Fruit fly (Drosophila melanogaster) whole organism, embryonic: Measurements from ENCODE around the gene CG12171.

ENCODE experiments used
- CG10274 ChIP-seq: fragments of 200-800 bp; sonication (Bioruptor generic); optimal IDR thresholded peaks from 3 replicates; lab custom pipeline; 2017; ENCODE audit warnings: missing biosample characterization, mild to moderate bottlenecking, missing genetic modification characterization
- CG10431 ChIP-seq: fragments of 200-800 bp; sonication (Bioruptor generic); optimal IDR thresholded peaks from 3 replicates; lab custom pipeline; 2018; ENCODE audit warnings: missing biosample characterization, mild to moderate bottlenecking, missing genetic modification characterization
- CG11247 ChIP-seq: fragments of 200-800 bp; sonication (Bioruptor generic); IDR thresholded peaks from 2 replicates; pipeline ENCODE4 v1.3.6; 2022; ENCODE audit warnings: missing biosample characterization, missing genetic modification characterization
- CG12155 ChIP-seq: fragments of 200-800 bp; sonication (Bioruptor generic); optimal IDR thresholded peaks from 3 replicates; lab custom pipeline; 2016; ENCODE audit warnings: missing biosample characterization, missing genetic modification characterization
- CG12219 ChIP-seq: fragments of 200-800 bp; sonication (Bioruptor generic); optimal IDR thresholded peaks from 3 replicates; lab custom pipeline; 2018; ENCODE audit warnings: missing biosample characterization, mild to moderate bottlenecking, missing genetic modification characterization
- CG13775 ChIP-seq: fragments of 200-800 bp; sonication (Bioruptor generic); optimal IDR thresholded peaks from 3 replicates; lab custom pipeline; 2017; ENCODE audit warnings: missing biosample characterization, mild to moderate bottlenecking, missing genetic modification characterization
- CG15011 ChIP-seq: fragments of 200-800 bp; sonication (Bioruptor generic); optimal IDR thresholded peaks from 3 replicates; lab custom pipeline; 2018; ENCODE audit warnings: missing biosample characterization, mild to moderate bottlenecking, missing genetic modification characterization
- CG16863 ChIP-seq: fragments of 200-800 bp; sonication (Bioruptor generic); optimal IDR thresholded peaks from 3 replicates; lab custom pipeline; 2016; ENCODE audit warnings: missing biosample characterization, missing genetic modification characterization
- CG17328 ChIP-seq: fragments of 200-800 bp; sonication (Bioruptor generic); IDR thresholded peaks from 2 replicates; pipeline ENCODE4 v1.3.6; 2022; ENCODE audit warnings: missing biosample characterization, missing genetic modification characterization
- CG17385 ChIP-seq: fragments of 200-800 bp; sonication (Bioruptor generic); optimal IDR thresholded peaks from 3 replicates; lab custom pipeline; 2018; ENCODE audit warnings: missing biosample characterization, mild to moderate bottlenecking, missing genetic modification characterization
- CG17612 ChIP-seq: fragments of 200-800 bp; sonication (Bioruptor generic); IDR thresholded peaks from 2 replicates; pipeline ENCODE4 v1.3.6; 2022; ENCODE audit warnings: missing biosample characterization, missing genetic modification characterization
- CG17829 ChIP-seq: fragments of 200-800 bp; optimal IDR thresholded peaks from 2 replicates; lab custom pipeline; 2019; ENCODE audit warnings: missing biosample characterization, mild to moderate bottlenecking, missing genetic modification characterization, moderate library complexity
- CG18764 ChIP-seq: fragments of 200-800 bp; sonication (Bioruptor generic); optimal IDR thresholded peaks from 3 replicates; lab custom pipeline; 2016; ENCODE audit warnings: missing biosample characterization, missing genetic modification characterization
- CG2120 ChIP-seq: fragments of 200-800 bp; sonication (Bioruptor generic); optimal IDR thresholded peaks from 3 replicates; lab custom pipeline; 2016; ENCODE audit warnings: missing biosample characterization, missing genetic modification characterization
- CG30403 ChIP-seq: fragments of 200-800 bp; sonication (Bioruptor generic); optimal IDR thresholded peaks from 3 replicates; lab custom pipeline; 2016; ENCODE audit warnings: missing biosample characterization, missing genetic modification characterization
- CG3065 ChIP-seq: fragments of 200-800 bp; sonication (Bioruptor generic); optimal IDR thresholded peaks from 2 replicates; lab custom pipeline; 2016; ENCODE audit warnings: missing biosample characterization, missing genetic modification characterization
- CG31365 ChIP-seq: fragments of 200-800 bp; sonication (Bioruptor generic); optimal IDR thresholded peaks from 2 replicates; lab custom pipeline; 2018; ENCODE audit warnings: missing biosample characterization, mild to moderate bottlenecking, missing genetic modification characterization
- CG32532 ChIP-seq: fragments of 200-800 bp; sonication (Bioruptor generic); IDR thresholded peaks from 2 replicates; pipeline ENCODE4 v1.3.6; 2022; ENCODE audit warnings: missing biosample characterization, missing genetic modification characterization
- CG34422 ChIP-seq: fragments of 200-800 bp; sonication (Bioruptor generic); IDR thresholded peaks from 3 replicates; pipeline ENCODE4 v1.3.6; 2022; ENCODE audit warnings: missing biosample characterization, missing genetic modification characterization
- CG3726 ChIP-seq: fragments of 200-800 bp; sonication (Bioruptor generic); IDR thresholded peaks from 3 replicates; pipeline ENCODE4, ENCODE4 v1.3.6; 2022; ENCODE audit warnings: missing biosample characterization, missing genetic modification characterization
- CG4404 ChIP-seq: fragments of 200-800 bp; sonication (Bioruptor generic); IDR thresholded peaks from 2 replicates; pipeline ENCODE4 v1.3.6; 2022; ENCODE audit warnings: missing biosample characterization, missing genetic modification characterization
- CG4730 ChIP-seq: fragments of 200-800 bp; sonication (Bioruptor generic); IDR thresholded peaks from 2 replicates; pipeline ENCODE4 v1.3.6; 2022; ENCODE audit warnings: missing biosample characterization, missing genetic modification characterization
- CG6854 ChIP-seq: fragments of 200-800 bp; sonication (Bioruptor generic); optimal IDR thresholded peaks from 3 replicates; lab custom pipeline; 2017; ENCODE audit warnings: missing biosample characterization, mild to moderate bottlenecking, missing genetic modification characterization
- CG7357 ChIP-seq: fragments of 200-800 bp; sonication (Bioruptor generic); IDR thresholded peaks from 3 replicates; pipeline ENCODE4 v1.3.6; 2022; ENCODE audit warnings: missing biosample characterization, missing genetic modification characterization
- CG7928 ChIP-seq: fragments of 200-800 bp; sonication (Bioruptor generic); optimal IDR thresholded peaks from 2 replicates; lab custom pipeline; 2017; ENCODE audit warnings: missing biosample characterization, mild to moderate bottlenecking, missing genetic modification characterization
- CG7987 ChIP-seq: fragments of 200-800 bp; sonication (Bioruptor generic); optimal IDR thresholded peaks from 2 replicates; lab custom pipeline; 2018; ENCODE audit warnings: missing biosample characterization, mild to moderate bottlenecking, missing genetic modification characterization, moderate library complexity
- CG9437 ChIP-seq: fragments of 200-800 bp; sonication (Bioruptor generic); optimal IDR thresholded peaks from 2 replicates; lab custom pipeline; 2018; ENCODE audit warnings: missing biosample characterization, mild to moderate bottlenecking, missing genetic modification characterization
- CG9727 ChIP-seq: fragments of 200-800 bp; sonication (Bioruptor generic); optimal IDR thresholded peaks from 3 replicates; lab custom pipeline; 2017; ENCODE audit warnings: missing biosample characterization, mild to moderate bottlenecking, missing genetic modification characterization
- CG9817 ChIP-seq: fragments of 200-800 bp; sonication (Bioruptor generic); optimal IDR thresholded peaks from 2 replicates; lab custom pipeline; 2018; ENCODE audit warnings: missing biosample characterization, mild to moderate bottlenecking, missing genetic modification characterization, moderate library complexity
- CG9932 ChIP-seq: fragments of 200-800 bp; sonication (Bioruptor generic); IDR thresholded peaks from 2 replicates; pipeline ENCODE4 v1.3.6; 2022; ENCODE audit warnings: missing biosample characterization, missing genetic modification characterization
- Deaf1 ChIP-seq: fragments of 200-800 bp; optimal IDR thresholded peaks from 3 replicates; lab custom pipeline; 2019; ENCODE audit warnings: missing biosample characterization, mild to moderate bottlenecking, missing genetic modification characterization, moderate library complexity
- H2.0 ChIP-seq: fragments of 200-800 bp; sonication (Bioruptor generic); IDR thresholded peaks from 2 replicates; pipeline ENCODE4 v1.3.6; 2022; ENCODE audit warnings: missing biosample characterization, missing genetic modification characterization
- Med ChIP-seq: fragments of 200-800 bp; sonication (Bioruptor generic); peaks from one replicate; lab custom pipeline; 2016; ENCODE audit warnings: missing biosample characterization, missing genetic modification characterization, mild to moderate bottlenecking, inconsistent platforms, moderate library complexity
- Spps ChIP-seq: fragments of 200-800 bp; sonication (Bioruptor generic); optimal IDR thresholded peaks from 2 replicates; lab custom pipeline; 2018; ENCODE audit warnings: missing biosample characterization, mild to moderate bottlenecking, missing genetic modification characterization
- Trl ChIP-seq, 3 experiments: fragments of >200 bp in 2 of 3; fragments of 200-800 bp in 1 of 3; sonication (Bioruptor generic) in 1 of 3; optimal IDR thresholded peaks; 2 replicates in 1 of 3; 3 replicates in 2 of 3; lab custom pipeline; 2016 to 2017; ENCODE audit warnings: missing biosample characterization in 1 of 3, missing genetic modification characterization in 1 of 3
- ara ChIP-seq: fragments of 200-800 bp; sonication (Bioruptor generic); IDR thresholded peaks from 2 replicates; pipeline ENCODE4 v1.3.6; 2022; ENCODE audit warnings: missing biosample characterization, missing genetic modification characterization
- bigmax ChIP-seq: fragments of 200-800 bp; sonication (Bioruptor generic); optimal IDR thresholded peaks from 2 replicates; lab custom pipeline; 2018; ENCODE audit warnings: missing biosample characterization, mild to moderate bottlenecking, missing genetic modification characterization
- bowl ChIP-seq: fragments of 200-800 bp; sonication (Bioruptor generic); IDR thresholded peaks from 2 replicates; pipeline ENCODE4 v1.3.6; 2022; ENCODE audit warnings: missing biosample characterization, missing genetic modification characterization
- cg ChIP-seq: fragments of 200-800 bp; sonication (Bioruptor generic); optimal IDR thresholded peaks from 3 replicates; lab custom pipeline; 2019; ENCODE audit warnings: missing biosample characterization, mild to moderate bottlenecking, missing genetic modification characterization, moderate library complexity
- cwo ChIP-seq: fragments of 200-800 bp; sonication (Bioruptor generic); optimal IDR thresholded peaks from 3 replicates; lab custom pipeline; 2017; ENCODE audit warnings: missing biosample characterization, missing genetic modification characterization, mild to moderate bottlenecking, moderate library complexity, missing genetic modification reagents
- dysf ChIP-seq: fragments of 200-800 bp; sonication (Bioruptor generic); IDR thresholded peaks from 3 replicates; pipeline ENCODE4 v1.3.6; 2022; ENCODE audit warnings: missing biosample characterization, missing genetic modification characterization
- eve ChIP-seq, 2 experiments: fragments of >200 bp; optimal IDR thresholded peaks; 2 replicates each; lab custom pipeline; 2017; ENCODE audit warnings: missing biosample characterization in 2 of 2, missing genetic modification characterization in 2 of 2
- fd64A ChIP-seq: fragments of 200-800 bp; sonication (Bioruptor generic); optimal IDR thresholded peaks from 3 replicates; lab custom pipeline; 2018; ENCODE audit warnings: missing biosample characterization, mild to moderate bottlenecking, missing genetic modification characterization
- fd96Cb ChIP-seq: fragments of 200-800 bp; sonication (Bioruptor generic); optimal IDR thresholded peaks from 2 replicates; lab custom pipeline; 2018; ENCODE audit warnings: missing biosample characterization, mild to moderate bottlenecking, missing genetic modification characterization, moderate library complexity
- hb ChIP-seq: fragments of 200-800 bp; sonication (Bioruptor generic); IDR thresholded peaks from 3 replicates; pipeline ENCODE4 v1.3.6; 2022; ENCODE audit warnings: missing biosample characterization, missing genetic modification characterization; ENCODE audit not compliant: partially characterized antibody
- insv ChIP-seq, 2 experiments: fragments of 200-800 bp; sonication (Bioruptor generic); optimal IDR thresholded peaks; 3 replicates each; lab custom pipeline; 2016 to 2018; ENCODE audit warnings: missing biosample characterization in 2 of 2, missing genetic modification characterization in 2 of 2
- odd ChIP-seq: fragments of 200-800 bp; sonication (Bioruptor generic); optimal IDR thresholded peaks from 2 replicates; lab custom pipeline; 2017; ENCODE audit warnings: missing biosample characterization, mild to moderate bottlenecking, missing genetic modification characterization
- prd ChIP-seq, 3 experiments: fragments of >200 bp in 2 of 3; fragments of 200-800 bp in 1 of 3; sonication (Bioruptor generic) in 1 of 3; optimal IDR thresholded peaks in 2 of 3; IDR thresholded peaks in 1 of 3; 2 replicates in 2 of 3; 3 replicates in 1 of 3; pipeline versions ENCODE4 v1.3.6 to Lab custom; 2017 to 2022; ENCODE audit warnings: missing biosample characterization in 1 of 3, missing genetic modification characterization in 1 of 3
- shn ChIP-seq: fragments of 200-800 bp; sonication (Bioruptor generic); optimal IDR thresholded peaks from 3 replicates; lab custom pipeline; 2016; ENCODE audit warnings: missing biosample characterization, missing genetic modification characterization
- unc-4 ChIP-seq: fragments of 200-800 bp; sonication (Bioruptor generic); IDR thresholded peaks from 2 replicates; pipeline ENCODE4 v1.3.6; 2022; ENCODE audit warnings: missing biosample characterization, missing genetic modification characterization; ENCODE audit not compliant: partially characterized antibody

The CG12171 gene

dm6 chr3R:5612372-5613113 is 20.9 kb upstream of the CG12171 start, which contains the start of gene Rga (continued):
- TF ChIP-seq CG17829 (tag; lab: Kevin White, UChicago) (no peak), CG12219 (GFP tag; lab: Kevin White, UChicago) (no peak), insv (GFP tag; optimal IDR thresholded peaks at IDR 0.05; lab: Kevin White, UChicago) (peak in 1 of 2 experiments; percentile 36), CG13775 (GFP tag; lab: Kevin White, UChicago) (no peak), CG11247 (GFP tag; lab: Robert Waterston, UW) (no peak), CG3726 (no peak), hb (no peak), shn (GFP tag; lab: Kevin White, UChicago) (no peak), bigmax (no peak), CG7987 (GFP tag; lab: Kevin White, UChicago) (no peak), CG12155 (GFP tag; lab: Kevin White, UChicago) (no peak), H2.0 (no peak), dysf (GFP tag; lab: Robert Waterston, UW) (no peak), cwo (GFP tag; lab: Kevin White, UChicago) (no peak), CG18764 (GFP tag; lab: Kevin White, UChicago) (no peak), Trl (optimal IDR thresholded peaks at IDR 0.05; lab: Kevin White, UChicago) (peak; percentile 78 to 81), Trl (GFP tag; optimal IDR thresholded peaks at IDR 0.05; lab: Kevin White, UChicago) (no peak), CG34422 (GFP tag; lab: Robert Waterston, UW) (peak; percentile 6; the same call in 1 of the 3 replicates), CG17385 (peak; percentile 95), CG15011 (no peak), Deaf1 (tag; lab: Kevin White, UChicago) (peak; percentile 83), odd (GFP tag; lab: Kevin White, UChicago) (peak; percentile 17), CG9932 (GFP tag; lab: Robert Waterston, UW) (no peak), bowl (GFP tag; lab: Robert Waterston, UW) (no peak), CG9437 (peak; percentile 32), CG2120 (no peak), CG10431 (GFP tag; lab: Kevin White, UChicago) (peak; percentile 10), Med (GFP tag; lab: Kevin White, UChicago) (peak; percentile 30), fd96Cb (no peak), cg (GFP tag; lab: Kevin White, UChicago) (peak; percentile 94), CG6854 (GFP tag; lab: Kevin White, UChicago) (peak; percentile 6), CG9727 (GFP tag; lab: Kevin White, UChicago) (peak; percentile 42)

- TF ChIP-seq ara (GFP tag; lab: Robert Waterston, UW) (no peak), H2.0 (no peak), eve (GFP tag; optimal IDR thresholded peaks at IDR 0.05; lab: Kevin White, UChicago) (no peak), unc-4 (peak; percentile 94), CG7928 (peak; percentile 51), CG4404 (GFP tag; lab: Robert Waterston, UW) (no peak), CG4730 (GFP tag; lab: Robert Waterston, UW) (no peak), CG16863 (GFP tag; lab: Kevin White, UChicago) (no peak), CG17612 (GFP tag; lab: Robert Waterston, UW) (no peak), prd (optimal IDR thresholded peaks at IDR 0.05; lab: Kevin White, UChicago) (no peak), prd (GFP tag; IDR thresholded peaks at IDR 0.05; lab: Robert Waterston, UW) (peak; percentile 36; the same call in 1 of the 3 replicates), CG7357 (GFP tag; lab: Robert Waterston, UW) (no peak), CG9817 (tag; lab: Kevin White, UChicago) (peak; percentile 25), CG3065 (GFP tag; lab: Kevin White, UChicago) (no peak), CG17328 (GFP tag; lab: Robert Waterston, UW) (no peak), CG30403 (GFP tag; lab: Kevin White, UChicago) (peak; percentile 54), CG31365 (tag; lab: Kevin White, UChicago) (no peak), fd64A (GFP tag; lab: Kevin White, UChicago) (no peak), Spps (tag; lab: Kevin White, UChicago) (no peak), cg (GFP tag; lab: Kevin White, UChicago) (peak; percentile 87), CG32532 (no peak), CG10274 (no peak)
These were observed 20.3 kb upstream of the CG12171 start, which contains the start of gene Atu for dm6 chr3R:5613114-5613443. TSS of gene Atu (plus strand) at chr3R:5613358.
